Worm (Caenorhabditis elegans): ENCODE results near the gene wars-1.

- no peak for TF ChIP-seq nhr-85 (tag)
- TF ChIP-seq snu-23 (GFP tag; optimal IDR thresholded peaks at IDR 0.05): no peak
- no peak for TF ChIP-seq nhr-28 (tag; optimal IDR thresholded peaks at IDR 0.05)
- no peak for TF ChIP-seq nhr-76 (tag; optimal IDR thresholded peaks at IDR 0.05)
- TF ChIP-seq dpl-1 (GFP tag; optimal IDR thresholded peaks at IDR 0.05): no peak
- no peak for TF ChIP-seq zag-1 (tag; optimal IDR thresholded peaks at IDR 0.05)
- no peak for TF ChIP-seq fkh-10 (GFP tag; optimal IDR thresholded peaks at IDR 0.05)
- TF ChIP-seq unc-130 (tag; optimal IDR thresholded peaks at IDR 0.05): no peak
- TF ChIP-seq egl-27 (tag; optimal IDR thresholded peaks at IDR 0.05): no peak
- TF ChIP-seq sox-4 (tag; optimal IDR thresholded peaks at IDR 0.05): no peak
- TF ChIP-seq pag-3 (tag; optimal IDR thresholded peaks at IDR 0.05; ENCODE audit: borderline replicate concordance, insufficient read depth): no peak
- no peak for TF ChIP-seq ces-1 (GFP tag; optimal IDR thresholded peaks at IDR 0.05)
- no peak for TF ChIP-seq blmp-1 (tag; optimal IDR thresholded peaks at IDR 0.05)
- TF ChIP-seq snpc-4 (tag; optimal IDR thresholded peaks at IDR 0.05): no peak
Measured at ce11 chrV:18873833-18874232, 14.8 kb upstream of the wars-1 start, which contains the start of gene ceh-51.

Measured in whole organism, L1 larva.